Fruit fly (Drosophila melanogaster): ENCODE measurements around the gene CG31528.

The CG31528 gene

dm6 chr3R:4437113-4437512 lies 20.9 kb downstream of the CG31528 start, which contains the start of the genes Lipt2 and CG14650 (continued):
- TF ChIP-seq Ptx1 (GFP tag; IDR thresholded peaks at IDR 0.05), result peak; percentile 35; the same call in 1 of the 2 replicates
- TF ChIP-seq ATbp (GFP tag; optimal IDR thresholded peaks at IDR 0.05), result no peak
- no peak for TF ChIP-seq CG4360 (GFP tag; IDR thresholded peaks at IDR 0.05)
- peak; percentile 58 for TF ChIP-seq CG10147 (GFP tag; optimal IDR thresholded peaks at IDR 0.05)
- no peak for TF ChIP-seq Kr (GFP tag; optimal IDR thresholded peaks at IDR 0.05)
- TF ChIP-seq D19A (tag; optimal IDR thresholded peaks at IDR 0.05), result no peak
- no peak for TF ChIP-seq slou (GFP tag; optimal IDR thresholded peaks at IDR 0.05)
- TF ChIP-seq CG2120 (GFP tag; optimal IDR thresholded peaks at IDR 0.05), result peak; percentile 77
- no peak for TF ChIP-seq CG15269 (tag; optimal IDR thresholded peaks at IDR 0.05)
- peak; percentile 98 for TF ChIP-seq CG7928 (GFP tag; optimal IDR thresholded peaks at IDR 0.05)
- TF ChIP-seq CG2889 (GFP tag; IDR thresholded peaks at IDR 0.05), result no peak
- no peak for TF ChIP-seq CG3838 (GFP tag; optimal IDR thresholded peaks at IDR 0.05)
- TF ChIP-seq sug (tag; optimal IDR thresholded peaks at IDR 0.05), result peak; percentile 60
- TF ChIP-seq CG32772 (GFP tag; IDR thresholded peaks at IDR 0.05), result 0 out of 2 replicates have a peak, but pooled peaks have one; percentile 18
- peak in 1 of 2 experiments; percentile 37 for TF ChIP-seq crp (GFP tag; optimal IDR thresholded peaks at IDR 0.05)
- peak; percentile 26; the same call in 1 of the 2 replicates for TF ChIP-seq CG2129 (GFP tag; IDR thresholded peaks at IDR 0.05; ENCODE audit: partially characterized antibody)
- peak; percentile 65 for TF ChIP-seq nerfin-1 (tag; optimal IDR thresholded peaks at IDR 0.05)
- no peak for TF ChIP-seq CG1832 (GFP tag; optimal IDR thresholded peaks at IDR 0.05)
- TF ChIP-seq Deaf1 (tag; optimal IDR thresholded peaks at IDR 0.05), result no peak
- peak; percentile 88 for TF ChIP-seq MBD-R2 (GFP tag; IDR thresholded peaks at IDR 0.05)
- TF ChIP-seq CG2202 (tag; optimal IDR thresholded peaks at IDR 0.05), result peak; percentile 37
- peak; percentile 34 for TF ChIP-seq kay (GFP tag; optimal IDR thresholded peaks at IDR 0.05)
- TF ChIP-seq nerfin-2 (GFP tag; IDR thresholded peaks at IDR 0.05; ENCODE audit: partially characterized antibody), result no peak
- peak; percentile 27 for TF ChIP-seq Mad (GFP tag; optimal IDR thresholded peaks at IDR 0.05)
- no peak for TF ChIP-seq Dfd (GFP tag; optimal IDR thresholded peaks at IDR 0.05)
- no peak for TF ChIP-seq lab (GFP tag; optimal IDR thresholded peaks at IDR 0.05)
- peak; percentile 81 for TF ChIP-seq pzg (GFP tag; optimal IDR thresholded peaks at IDR 0.05)
- peak; percentile 43 for TF ChIP-seq HHEX (GFP tag; optimal IDR thresholded peaks at IDR 0.05)
- TF ChIP-seq schlank (tag; optimal IDR thresholded peaks at IDR 0.05), result no peak
- TF ChIP-seq CG42726 (GFP tag; IDR thresholded peaks at IDR 0.05; ENCODE audit: partially characterized antibody), result 0 out of 2 replicates have a peak, but pooled peaks have one; percentile 18
- TF ChIP-seq CG7556 (GFP tag; optimal IDR thresholded peaks at IDR 0.05), result peak; percentile 10
- TF ChIP-seq rib (GFP tag; IDR thresholded peaks at IDR 0.05), result no peak
- TF ChIP-seq CG5953 (GFP tag; IDR thresholded peaks at IDR 0.05), result no peak
- TF ChIP-seq CG12236 (GFP tag; optimal IDR thresholded peaks at IDR 0.05), result peak; percentile 23
- peak; percentile 79 for TF ChIP-seq mam (GFP tag; optimal IDR thresholded peaks at IDR 0.05)
- peak; percentile 51 for TF ChIP-seq CG7786 (GFP tag; optimal IDR thresholded peaks at IDR 0.05)
- TF ChIP-seq HLH3B (GFP tag; IDR thresholded peaks at IDR 0.05), result no peak
- TF ChIP-seq CG11723 (GFP tag; optimal IDR thresholded peaks at IDR 0.05), result peak; percentile 17
- peak; percentile 17 for TF ChIP-seq CG4854 (GFP tag; optimal IDR thresholded peaks at IDR 0.05)
- TF ChIP-seq CG6791 (GFP tag; IDR thresholded peaks at IDR 0.05; ENCODE audit: partially characterized antibody), result peak; percentile 49; the same call in 1 of the 3 replicates
- TF ChIP-seq zfh2 (GFP tag; optimal IDR thresholded peaks at IDR 0.05), result peak; percentile 80
- TF ChIP-seq exex (tag; optimal IDR thresholded peaks at IDR 0.05), result no peak
- TF ChIP-seq wor (GFP tag; IDR thresholded peaks at IDR 0.05), result no peak
- no peak for TF ChIP-seq seq (GFP tag; IDR thresholded peaks at IDR 0.05)
